Fruit fly (Drosophila melanogaster) whole organism, embryonic: ENCODE measurements around the gene SmD2.
A peak's percentile ranks its signal among the peaks of the same experiment; 100 is the strongest.

Experiments
- Aef1 ChIP-seq: fragments of 200-800 bp; sonication (Bioruptor generic); IDR thresholded peaks from 3 replicates; pipeline ENCODE4 v1.3.6; 2022; ENCODE audit warnings: missing biosample characterization, missing genetic modification characterization
- Awh ChIP-seq: fragments of 200-800 bp; sonication (Bioruptor generic); IDR thresholded peaks from 2 replicates; pipeline ENCODE4, ENCODE4 v1.3.6; 2022; ENCODE audit warnings: missing biosample characterization, missing genetic modification characterization
- Bteb2 ChIP-seq: fragments of 200-800 bp; sonication (Bioruptor generic); optimal IDR thresholded peaks from 2 replicates; lab custom pipeline; 2016; ENCODE audit warnings: missing biosample characterization, missing genetic modification characterization
- C15 ChIP-seq: fragments of 200-800 bp; sonication (Bioruptor generic); IDR thresholded peaks from 3 replicates; pipeline ENCODE4 v1.3.6; 2022; ENCODE audit warnings: missing biosample characterization, missing genetic modification characterization
- CG10462 ChIP-seq: fragments of 200-800 bp; sonication (Bioruptor generic); optimal IDR thresholded peaks from 2 replicates; lab custom pipeline; 2016; ENCODE audit warnings: missing biosample characterization, missing genetic modification characterization
- CG12104 ChIP-seq: fragments of 200-800 bp; sonication (Bioruptor generic); optimal IDR thresholded peaks from 3 replicates; lab custom pipeline; 2016; ENCODE audit warnings: missing biosample characterization, missing genetic modification characterization
- CG12769 ChIP-seq: fragments of 200-800 bp; sonication (Bioruptor generic); optimal IDR thresholded peaks from 2 replicates; lab custom pipeline; 2019; ENCODE audit warnings: missing biosample characterization, mild to moderate bottlenecking, missing genetic modification characterization, moderate library complexity
- CG13775 ChIP-seq: fragments of 200-800 bp; sonication (Bioruptor generic); optimal IDR thresholded peaks from 3 replicates; lab custom pipeline; 2017; ENCODE audit warnings: missing biosample characterization, mild to moderate bottlenecking, missing genetic modification characterization
- CG15479 ChIP-seq: fragments of 200-800 bp; sonication (Bioruptor generic); optimal IDR thresholded peaks from 3 replicates; lab custom pipeline; 2019; ENCODE audit warnings: missing biosample characterization, mild to moderate bottlenecking, missing genetic modification characterization, moderate library complexity
- CG1603 ChIP-seq: fragments of 200-800 bp; sonication (Bioruptor generic); optimal IDR thresholded peaks from 2 replicates; lab custom pipeline; 2019; ENCODE audit warnings: missing biosample characterization, mild to moderate bottlenecking, missing genetic modification characterization, moderate library complexity
- CG16813 ChIP-seq: fragments of 200-800 bp; sonication (Bioruptor generic); IDR thresholded peaks from 3 replicates; pipeline ENCODE4 v1.3.6; 2022; ENCODE audit warnings: missing biosample characterization, missing genetic modification characterization; ENCODE audit not compliant: partially characterized antibody
- CG18011 ChIP-seq: fragments of 200-800 bp; sonication (Bioruptor generic); optimal IDR thresholded peaks from 2 replicates; lab custom pipeline; 2017; ENCODE audit warnings: missing biosample characterization, missing genetic modification characterization, mild to moderate bottlenecking, moderate library complexity, missing genotype
- CG2889 ChIP-seq: fragments of 200-800 bp; sonication (Bioruptor generic); IDR thresholded peaks from 3 replicates; pipeline ENCODE4 v1.3.6; 2022; ENCODE audit warnings: missing biosample characterization, missing genetic modification characterization
- CG3281 ChIP-seq: fragments of 200-800 bp; sonication (Bioruptor generic); optimal IDR thresholded peaks from 3 replicates; lab custom pipeline; 2017; ENCODE audit warnings: missing biosample characterization, mild to moderate bottlenecking, missing genetic modification characterization
- CG3726 ChIP-seq: fragments of 200-800 bp; sonication (Bioruptor generic); IDR thresholded peaks from 3 replicates; pipeline ENCODE4, ENCODE4 v1.3.6; 2022; ENCODE audit warnings: missing biosample characterization, missing genetic modification characterization
- CG5180 ChIP-seq: fragments of 200-800 bp; sonication (Bioruptor generic); optimal IDR thresholded peaks from 3 replicates; lab custom pipeline; 2017; ENCODE audit warnings: missing biosample characterization, missing genetic modification characterization, mild to moderate bottlenecking, moderate library complexity, missing genetic modification reagents
- CG6765 ChIP-seq: fragments of 200-800 bp; sonication (Bioruptor generic); optimal IDR thresholded peaks from 3 replicates; lab custom pipeline; 2017; ENCODE audit warnings: missing biosample characterization, mild to moderate bottlenecking, missing genetic modification characterization
- CG9797 ChIP-seq: fragments of 200-800 bp; sonication (Bioruptor generic); optimal IDR thresholded peaks from 3 replicates; lab custom pipeline; 2018; ENCODE audit warnings: missing biosample characterization, mild to moderate bottlenecking, missing genetic modification characterization
- CHES-1-like ChIP-seq: fragments of 200-800 bp; sonication (Bioruptor generic); optimal IDR thresholded peaks from 2 replicates; lab custom pipeline; 2016; ENCODE audit warnings: missing biosample characterization, missing genetic modification characterization
- D19B ChIP-seq: fragments of 200-800 bp; sonication (Bioruptor generic); optimal IDR thresholded peaks from 2 replicates; lab custom pipeline; 2017; ENCODE audit warnings: missing biosample characterization, mild to moderate bottlenecking, missing genetic modification characterization
- Dref ChIP-seq: fragments of 200-800 bp; sonication (Bioruptor generic); IDR thresholded peaks from 2 replicates; pipeline ENCODE4 v1.3.6; 2022; ENCODE audit warnings: missing biosample characterization, missing genetic modification characterization
- Elba2 ChIP-seq: fragments of 200-800 bp; sonication (Bioruptor generic); optimal IDR thresholded peaks from 3 replicates; lab custom pipeline; 2016; ENCODE audit warnings: missing biosample characterization, missing genetic modification characterization
- Fer3 ChIP-seq: fragments of 200-800 bp; sonication (Bioruptor generic); optimal IDR thresholded peaks from 2 replicates; lab custom pipeline; 2018; ENCODE audit warnings: missing biosample characterization, mild to moderate bottlenecking, missing genetic modification characterization, moderate library complexity
- HLH3B ChIP-seq: fragments of 200-800 bp; sonication (Bioruptor generic); IDR thresholded peaks from 2 replicates; pipeline ENCODE4 v1.3.6; 2022; ENCODE audit warnings: missing biosample characterization, missing genetic modification characterization
- HmgD ChIP-seq: fragments of 200-800 bp; sonication (Bioruptor generic); optimal IDR thresholded peaks from 3 replicates; lab custom pipeline; 2016; ENCODE audit warnings: missing biosample characterization, missing genetic modification characterization
- Mrtf ChIP-seq: fragments of 200-800 bp; sonication (Bioruptor generic); IDR thresholded peaks from 3 replicates; pipeline ENCODE4 v1.3.6; 2022; ENCODE audit warnings: missing biosample characterization, missing genetic modification characterization
- NFAT ChIP-seq: fragments of 200-800 bp; sonication (Bioruptor generic); IDR thresholded peaks from 2 replicates; pipeline ENCODE4 v1.3.6; 2022; ENCODE audit warnings: missing biosample characterization, missing genetic modification characterization
- Sin3A ChIP-seq: fragments of >200 bp; optimal IDR thresholded peaks from 2 replicates; lab custom pipeline; 2018
- Sox100B ChIP-seq: fragments of 200-800 bp; sonication (Bioruptor generic); optimal IDR thresholded peaks from 3 replicates; lab custom pipeline; 2018; ENCODE audit warnings: missing biosample characterization, mild to moderate bottlenecking, missing genetic modification characterization
- Tbp ChIP-seq: fragments of >200 bp; optimal IDR thresholded peaks from 2 replicates; lab custom pipeline; 2018; ENCODE audit warnings: missing biosample characterization, missing genetic modification characterization
- abd-A ChIP-seq: fragments of 200-800 bp; sonication (Bioruptor generic); optimal IDR thresholded peaks from 3 replicates; lab custom pipeline; 2019; ENCODE audit warnings: missing biosample characterization, mild to moderate bottlenecking, missing genetic modification characterization, moderate library complexity
- bab2 ChIP-seq: fragments of 200-800 bp; sonication (Bioruptor generic); optimal IDR thresholded peaks from 2 replicates; lab custom pipeline; 2016; ENCODE audit warnings: missing biosample characterization, missing genetic modification characterization
- dmrt11E ChIP-seq: fragments of 200-800 bp; sonication (Bioruptor generic); optimal IDR thresholded peaks from 3 replicates; lab custom pipeline; 2018; ENCODE audit warnings: missing biosample characterization, mild to moderate bottlenecking, missing genetic modification characterization, moderate library complexity
- emc ChIP-seq: fragments of 200-800 bp; sonication (Bioruptor generic); optimal IDR thresholded peaks from 2 replicates; lab custom pipeline; 2016; ENCODE audit warnings: missing biosample characterization, missing genetic modification characterization
- grau ChIP-seq: fragments of 200-800 bp; optimal IDR thresholded peaks from 3 replicates; lab custom pipeline; 2019; ENCODE audit warnings: missing biosample characterization, mild to moderate bottlenecking, missing genetic modification characterization, moderate library complexity
- jumu ChIP-seq: fragments of 200-800 bp; sonication (Bioruptor generic); optimal IDR thresholded peaks from 3 replicates; lab custom pipeline; 2016; ENCODE audit warnings: missing biosample characterization, missing genetic modification characterization
- lab ChIP-seq: fragments of 200-800 bp; sonication (Bioruptor generic); optimal IDR thresholded peaks from 3 replicates; lab custom pipeline; 2017; ENCODE audit warnings: missing biosample characterization, missing genetic modification characterization, mild to moderate bottlenecking, moderate library complexity, missing genetic modification reagents
- lilli ChIP-seq: fragments of 200-800 bp; sonication (Bioruptor generic); optimal IDR thresholded peaks from 3 replicates; lab custom pipeline; 2016; ENCODE audit warnings: missing biosample characterization, missing genetic modification characterization
- pb ChIP-seq: fragments of 200-800 bp; sonication (Bioruptor generic); optimal IDR thresholded peaks from 3 replicates; lab custom pipeline; 2016; ENCODE audit warnings: missing biosample characterization, missing genetic modification characterization
- pho ChIP-seq: fragments of 200-800 bp; sonication (Bioruptor generic); optimal IDR thresholded peaks from 2 replicates; lab custom pipeline; 2016; ENCODE audit warnings: missing biosample characterization, missing genetic modification characterization
- pita ChIP-seq: fragments of 200-800 bp; sonication (Bioruptor generic); optimal IDR thresholded peaks from 2 replicates; lab custom pipeline; 2017; ENCODE audit warnings: missing biosample characterization, mild to moderate bottlenecking, missing genetic modification characterization
- pnt ChIP-seq: fragments of 200-800 bp; sonication (Bioruptor generic); optimal IDR thresholded peaks from 3 replicates; lab custom pipeline; 2016; ENCODE audit warnings: missing biosample characterization, missing genetic modification characterization
- pum ChIP-seq: fragments of 200-800 bp; sonication (Bioruptor generic); optimal IDR thresholded peaks from 2 replicates; lab custom pipeline; 2016; ENCODE audit warnings: missing biosample characterization, missing genetic modification characterization
- pzg ChIP-seq: fragments of 200-800 bp; sonication (Bioruptor generic); optimal IDR thresholded peaks from 3 replicates; lab custom pipeline; 2018; ENCODE audit warnings: missing biosample characterization, mild to moderate bottlenecking, missing genetic modification characterization, moderate library complexity
- repo ChIP-seq: fragments of 200-800 bp; sonication (Bioruptor generic); optimal IDR thresholded peaks from 2 replicates; lab custom pipeline; 2016; ENCODE audit warnings: missing biosample characterization, missing genetic modification characterization
- run ChIP-seq: fragments of 200-800 bp; sonication (Bioruptor generic); optimal IDR thresholded peaks from 3 replicates; lab custom pipeline; 2018; ENCODE audit warnings: missing biosample characterization, mild to moderate bottlenecking, missing genetic modification characterization
- sens ChIP-seq: fragments of 200-800 bp; sonication (Bioruptor generic); peaks from one replicate; lab custom pipeline; 2016; ENCODE audit warnings: missing biosample characterization, missing genetic modification characterization
- wdn ChIP-seq: fragments of 200-800 bp; sonication (Bioruptor generic); IDR thresholded peaks from 2 replicates; pipeline ENCODE4 v1.3.6; 2022; ENCODE audit warnings: missing biosample characterization, missing genetic modification characterization
- z ChIP-seq: fragments of 200-800 bp; sonication (Bioruptor generic); IDR thresholded peaks from 3 replicates; pipeline ENCODE4 v1.3.6; 2022; ENCODE audit warnings: missing biosample characterization, missing genetic modification characterization
- zfh1 ChIP-seq: fragments of 200-800 bp; sonication (Bioruptor generic); IDR thresholded peaks from 3 replicates; pipeline ENCODE4 v1.3.6; 2022; ENCODE audit warnings: missing biosample characterization, missing genetic modification characterization

Gene SmD2

DNA sequence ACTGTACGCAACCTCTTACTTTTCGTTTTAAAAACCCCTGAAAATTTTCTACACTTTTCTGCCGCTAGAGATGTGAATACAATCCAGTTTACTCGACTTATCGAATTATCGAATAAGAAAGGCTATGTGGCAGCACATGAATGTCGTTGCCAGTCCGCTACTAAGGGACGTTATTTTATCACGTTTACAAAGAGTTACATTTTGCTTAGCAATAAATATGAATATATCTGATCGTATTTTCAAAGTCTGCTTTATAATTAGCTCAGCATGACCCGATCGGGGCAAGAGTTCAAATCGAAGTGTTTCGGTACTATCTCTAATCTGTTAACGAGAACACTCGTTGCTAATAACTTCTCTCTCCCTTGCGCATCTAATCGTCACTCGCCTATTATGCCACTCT, 22.4 kb upstream of the SmD2 start, which contains the start of gene CG42724 (continued):
- TF ChIP-seq CG12104 (GFP tag; lab: Kevin White, UChicago) = no peak
- peak; percentile 79 for TF ChIP-seq Dref
- peak; percentile 96 for TF ChIP-seq sens (GFP tag; lab: Kevin White, UChicago)
- TF ChIP-seq CG15479 = peak; percentile 37
- peak; percentile 62; the same call in 2 of the 3 replicates for TF ChIP-seq CG16813 (GFP tag; lab: Robert Waterston, UW)
- TF ChIP-seq Mrtf (GFP tag; lab: Robert Waterston, UW) = 0 out of 3 replicates have a peak, but pooled peaks have one; percentile 44
- TF ChIP-seq Aef1 (GFP tag; lab: Robert Waterston, UW) = peak; percentile 39; the same call in 2 of the 3 replicates
- TF ChIP-seq pho (GFP tag; lab: Kevin White, UChicago) = peak; percentile 74
- TF ChIP-seq CG3281 = no peak
- no peak for TF ChIP-seq CG5180 (GFP tag; lab: Kevin White, UChicago)
- TF ChIP-seq pum = peak; percentile 71
- TF ChIP-seq D19B (GFP tag; lab: Kevin White, UChicago) = no peak
- 0 out of 2 replicates have a peak, but pooled peaks have one; percentile 21 for TF ChIP-seq wdn (GFP tag; lab: Robert Waterston, UW)
- peak; percentile 88 for TF ChIP-seq CHES-1-like (GFP tag; lab: Kevin White, UChicago)
- TF ChIP-seq pita = no peak
- peak; percentile 46; the same call in 1 of the 3 replicates for TF ChIP-seq zfh1 (GFP tag; lab: Robert Waterston, UW)
- peak; percentile 58 for TF ChIP-seq CG9797 (GFP tag; lab: Kevin White, UChicago)
- no peak for TF ChIP-seq Sox100B (GFP tag; lab: Kevin White, UChicago)
- TF ChIP-seq z (GFP tag; lab: Robert Waterston, UW) = no peak
- TF ChIP-seq CG6765 (GFP tag; lab: Kevin White, UChicago) = no peak
- peak; percentile 57; the same call in 1 of the 2 replicates for TF ChIP-seq NFAT (GFP tag; lab: Robert Waterston, UW)
- peak; percentile 83 for TF ChIP-seq Sin3A (lab: Kevin White, UChicago)
- TF ChIP-seq Elba2 (GFP tag; lab: Kevin White, UChicago) = peak; percentile 17
- TF ChIP-seq abd-A (tag; lab: Kevin White, UChicago) = no peak
- peak; percentile 86 for TF ChIP-seq jumu (GFP tag; lab: Kevin White, UChicago)
- peak; percentile 25 for TF ChIP-seq emc (GFP tag; lab: Kevin White, UChicago)
- peak; percentile 70 for TF ChIP-seq pnt (GFP tag; lab: Kevin White, UChicago)
- no peak for TF ChIP-seq Fer3 (tag; lab: Kevin White, UChicago)
- no peak for TF ChIP-seq CG3726 (GFP tag; lab: Robert Waterston, UW)
- peak; percentile 68 for TF ChIP-seq Bteb2 (GFP tag; lab: Kevin White, UChicago)
- no peak for TF ChIP-seq CG12769 (tag; lab: Kevin White, UChicago)
- peak; percentile 36 for TF ChIP-seq CG13775
- TF ChIP-seq pzg (GFP tag; lab: Kevin White, UChicago) = peak; percentile 86
- TF ChIP-seq HLH3B (GFP tag; lab: Robert Waterston, UW) = peak; percentile 50
- peak; percentile 83 for TF ChIP-seq lilli

DNA sequence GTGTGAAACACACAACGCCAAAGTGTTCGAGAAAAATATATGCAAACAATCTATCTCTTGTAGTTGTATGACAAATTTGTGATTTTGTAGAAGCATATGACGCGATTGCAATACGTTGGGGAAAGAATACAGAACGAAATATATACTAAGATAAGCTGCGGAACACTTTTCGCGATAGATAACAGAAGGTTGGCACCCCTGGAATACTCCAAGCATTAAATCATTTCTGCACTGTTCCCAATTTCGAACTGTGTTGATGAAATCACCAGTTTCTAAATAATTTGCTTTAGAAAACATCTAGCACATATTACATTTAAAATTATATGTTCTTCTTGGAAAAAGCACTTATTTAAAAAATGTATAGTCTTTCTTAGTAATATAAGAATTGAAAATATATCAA, 8.7 kb upstream of the SmD2 start:
- no peak for TF ChIP-seq CG18011 (GFP tag; lab: Kevin White, UChicago)
- no peak for TF ChIP-seq Awh
- no peak for TF ChIP-seq CG10462 (GFP tag; lab: Kevin White, UChicago)
- TF ChIP-seq repo (GFP tag; lab: Kevin White, UChicago) = no peak
- TF ChIP-seq grau (tag; lab: Kevin White, UChicago) = no peak
- no peak for TF ChIP-seq Tbp
- TF ChIP-seq pb (GFP tag; lab: Kevin White, UChicago) = no peak
- no peak for TF ChIP-seq run (tag; lab: Kevin White, UChicago)
- TF ChIP-seq CG2889 = no peak
- TF ChIP-seq C15 = no peak
- TF ChIP-seq HmgD (GFP tag; lab: Kevin White, UChicago) = no peak
- TF ChIP-seq bab2 (GFP tag; lab: Kevin White, UChicago) = no peak
- no peak for TF ChIP-seq dmrt11E
- no peak for TF ChIP-seq CG1603 (tag; lab: Kevin White, UChicago)
- no peak for TF ChIP-seq lab (GFP tag; lab: Kevin White, UChicago)
- TF ChIP-seq, all 482 proteins: peak for 0
